Worm (Caenorhabditis elegans): ENCODE measurements around the gene Y47D3A.31.
"Not testable (repeated sequence)": the region's sequence is repeated elsewhere in the genome, so short reads cannot be mapped to it uniquely, and the experiment has no call there.

The Y47D3A.31 gene

DNA sequence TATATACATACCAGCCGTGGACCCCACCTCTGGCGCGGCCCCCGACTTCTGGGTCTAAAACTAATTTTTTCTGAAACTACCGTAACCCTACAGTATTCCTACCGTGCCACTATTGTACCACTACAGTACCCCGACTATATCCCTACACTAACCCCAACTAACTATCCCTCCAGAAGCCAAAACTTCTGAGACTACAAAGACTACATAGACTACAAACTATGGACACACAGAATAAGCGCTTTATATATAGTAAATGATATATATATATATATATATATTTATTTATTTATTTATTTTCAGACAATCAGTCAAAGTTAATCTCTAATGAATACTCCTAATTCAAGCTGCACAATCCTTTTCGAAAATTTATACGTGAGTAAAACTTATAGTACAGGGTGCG lies 25.5 kb downstream of the Y47D3A.31 start, which contains the start of gene pha-1:
Gene pha-1, plus strand, starts transcription at position 301 of the 400 bp plus-strand sequence.
- TF ChIP-seq ceh-16, nhr-25, alr-1 (tag; optimal IDR thresholded peaks at IDR 0.05): not testable (repeated sequence)

DNA sequence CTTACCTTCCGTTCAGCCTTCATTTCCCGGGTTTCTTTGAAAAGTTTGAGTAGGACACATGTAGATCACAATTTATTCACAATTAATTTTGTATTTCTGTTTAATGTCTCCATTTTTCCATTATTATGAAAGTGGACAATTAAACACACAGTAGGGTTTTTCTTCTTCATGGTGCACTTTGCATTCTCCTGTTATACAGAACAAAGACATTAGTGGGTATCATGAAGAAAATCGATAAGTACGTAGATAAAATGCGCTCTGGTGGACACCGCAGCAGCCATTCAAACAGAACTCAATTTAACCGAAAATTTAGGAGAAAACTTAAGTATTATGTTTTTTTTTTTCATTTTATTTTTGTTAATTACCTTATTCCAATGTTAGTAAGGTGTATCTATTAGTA lies 27.6 kb downstream of the Y47D3A.31 start:
- TF ChIP-seq sem-4 (tag; optimal IDR thresholded peaks at IDR 0.05) (no peak), C34F6.9 (tag; optimal IDR thresholded peaks at IDR 0.05) (peak; percentile 1), sma-3 (GFP tag; optimal IDR thresholded peaks at IDR 0.05) (no peak), unc-55 (GFP tag; optimal IDR thresholded peaks at IDR 0.05) (peak; percentile 29), lsy-2 (tag; optimal IDR thresholded peaks at IDR 0.05) (no peak)

DNA sequence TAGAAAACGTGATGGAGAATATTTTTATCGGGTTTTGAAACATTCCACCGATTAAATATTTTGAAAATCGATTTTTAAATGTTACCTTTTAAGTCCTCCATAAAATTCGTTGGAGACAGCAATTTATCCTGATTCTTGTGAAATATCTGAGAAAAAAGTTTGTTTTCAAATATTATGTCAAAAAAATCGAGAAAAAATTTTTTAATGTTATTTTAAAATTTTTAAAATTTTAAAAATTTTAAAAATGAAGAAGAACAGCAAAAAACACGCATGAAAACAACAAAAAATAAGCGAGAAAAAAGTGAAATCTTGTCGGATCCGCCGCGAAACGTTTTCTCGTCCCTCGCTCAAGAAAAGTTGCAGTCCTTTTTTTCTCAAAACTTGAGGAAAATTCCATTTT lies 29.5 kb downstream of the Y47D3A.31 start, which contains the start of gene Y48A6C.8:
Gene Y48A6C.8, minus strand, starts transcription at position 101 of the 400 bp plus-strand sequence.
- TF ChIP-seq sem-4 (tag; optimal IDR thresholded peaks at IDR 0.05): no peak
- TF ChIP-seq ceh-82 (tag; optimal IDR thresholded peaks at IDR 0.05): no peak
- no peak for TF ChIP-seq alr-1 (tag; optimal IDR thresholded peaks at IDR 0.05)
- no peak for TF ChIP-seq zag-1 (tag; optimal IDR thresholded peaks at IDR 0.05)
- TF ChIP-seq ZK546.5 (tag; optimal IDR thresholded peaks at IDR 0.05): no peak
- TF ChIP-seq nhr-10 (tag; optimal IDR thresholded peaks at IDR 0.05): no peak

DNA sequence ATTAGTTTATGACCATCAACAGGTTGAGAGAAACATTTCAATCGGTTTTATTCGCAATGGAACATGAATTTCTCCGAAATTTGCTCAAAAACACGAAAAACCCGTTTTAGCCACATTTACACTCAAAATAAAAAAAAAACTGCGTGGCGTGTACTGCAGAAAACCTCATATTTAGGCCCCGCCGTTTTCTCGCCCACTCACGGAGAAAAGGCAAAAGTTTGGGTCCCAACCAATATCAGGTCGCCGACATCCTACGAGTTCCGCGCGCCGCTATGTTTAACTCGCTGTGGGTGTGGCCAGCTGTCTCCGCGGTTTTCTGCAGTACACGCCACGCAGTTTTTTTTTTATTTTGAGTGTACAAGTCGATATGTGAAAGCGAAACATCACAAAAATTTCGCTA lies 33.2 kb downstream of the Y47D3A.31 start:
- TF ChIP-seq mab-5 (tag; optimal IDR thresholded peaks at IDR 0.05) (no peak), fos-1 (tag; optimal IDR thresholded peaks at IDR 0.05) (no peak), peb-1 (tag; optimal IDR thresholded peaks at IDR 0.05) (no peak), lin-39 (tag; optimal IDR thresholded peaks at IDR 0.05) (no peak), snpc-4 (tag; optimal IDR thresholded peaks at IDR 0.05) (peak; percentile 75), C34F6.9 (tag; optimal IDR thresholded peaks at IDR 0.05) (no peak), nhr-129 (tag; optimal IDR thresholded peaks at IDR 0.05) (no peak), ztf-4 (tag; optimal IDR thresholded peaks at IDR 0.05) (no peak)

DNA sequence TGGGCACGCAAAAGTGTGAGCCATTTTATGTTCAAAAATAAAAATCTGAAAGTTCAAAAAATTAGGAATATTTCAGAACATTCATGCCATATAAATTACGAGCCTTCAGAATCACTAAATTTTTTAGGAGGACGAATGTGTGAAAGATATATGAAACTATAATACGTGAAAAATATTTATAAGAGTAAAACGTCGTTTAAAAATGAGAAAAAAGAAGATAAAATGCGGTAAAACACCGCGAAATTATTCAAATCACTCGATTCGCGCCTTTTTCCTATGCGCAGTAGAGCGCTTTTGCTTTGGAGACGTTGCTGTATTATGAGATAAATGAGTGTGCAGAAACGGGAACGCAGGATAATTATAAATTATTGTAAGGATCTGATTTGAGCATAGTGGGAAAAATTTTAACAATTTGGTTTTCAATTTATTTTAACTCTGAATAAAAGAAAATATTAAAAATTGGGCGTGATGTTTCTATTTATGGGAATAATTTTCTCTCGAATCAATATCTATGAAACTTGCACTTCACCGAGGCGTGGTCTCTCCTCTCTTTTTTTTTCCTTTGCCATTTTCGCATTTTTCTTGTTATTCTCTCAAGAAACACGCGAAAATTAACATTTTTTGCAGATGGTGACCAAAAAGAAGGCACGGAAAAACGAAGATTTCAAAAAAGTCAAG lies 37.7 kb downstream of the Y47D3A.31 start, which contains the start of the genes sup-35 and Y48A6C.4:
Gene sup-35, minus strand, starts transcription at position 51 of the 678 bp plus-strand sequence.
Gene Y48A6C.4, plus strand, starts transcription at position 628 of the 678 bp plus-strand sequence.
- TF ChIP-seq ztf-4 (tag; optimal IDR thresholded peaks at IDR 0.05) (peak; percentile 49), nhr-25 (tag; optimal IDR thresholded peaks at IDR 0.05) (peak; percentile 64), snpc-4 (tag; optimal IDR thresholded peaks at IDR 0.05) (peak; percentile 77), ceh-16 (tag; optimal IDR thresholded peaks at IDR 0.05) (no peak), R02D3.7 (tag; optimal IDR thresholded peaks at IDR 0.05) (no peak), crh-2 (tag; optimal IDR thresholded peaks at IDR 0.05) (peak; percentile 85), sem-4 (tag; optimal IDR thresholded peaks at IDR 0.05) (peak; percentile 30), nhr-237 (tag; optimal IDR thresholded peaks at IDR 0.05) (no peak), ztf-1 (GFP tag; conservative IDR thresholded peaks at IDR 0.05) (no peak), fos-1 (tag; optimal IDR thresholded peaks at IDR 0.05) (peak; percentile 34), nhr-6 (tag; optimal IDR thresholded peaks at IDR 0.05) (peak; percentile 64), gmeb-1 (tag; optimal IDR thresholded peaks at IDR 0.05) (peak; percentile 93), nhr-12 (tag; optimal IDR thresholded peaks at IDR 0.05) (no peak), lin-13 (GFP tag; optimal IDR thresholded peaks at IDR 0.05) (peak; percentile 91), sma-9 (GFP tag; optimal IDR thresholded peaks at IDR 0.05) (peak; percentile 77), sma-9 (tag; optimal IDR thresholded peaks at IDR 0.05) (no peak), unc-55 (GFP tag; optimal IDR thresholded peaks at IDR 0.05) (peak; percentile 91), ZK546.5 (tag; optimal IDR thresholded peaks at IDR 0.05) (no peak), C34F6.9 (tag; optimal IDR thresholded peaks at IDR 0.05) (peak; percentile 91), mab-5 (tag; optimal IDR thresholded peaks at IDR 0.05) (no peak), Y55F3AM.14 (GFP tag; optimal IDR thresholded peaks at IDR 0.05) (no peak), blmp-1 (tag; optimal IDR thresholded peaks at IDR 0.05; ENCODE audit: insufficient read depth) (peak; percentile 8), mdl-1 (tag; optimal IDR thresholded peaks at IDR 0.05) (peak in 1 of 2 experiments; percentile 3), nhr-11 (tag; optimal IDR thresholded peaks at IDR 0.05) (no peak), lsy-2 (tag; optimal IDR thresholded peaks at IDR 0.05) (peak; percentile 57 to 90), sma-3 (GFP tag; optimal IDR thresholded peaks at IDR 0.05) (peak; percentile 96), F13H6.1 (tag; optimal IDR thresholded peaks at IDR 0.05) (peak; percentile 73), nhr-23 (tag; optimal IDR thresholded peaks at IDR 0.05) (no peak), skn-1 (tag; optimal IDR thresholded peaks at IDR 0.05) (no peak), nhr-21 (tag; optimal IDR thresholded peaks at IDR 0.05) (peak; percentile 61), nhr-129 (tag; optimal IDR thresholded peaks at IDR 0.05) (peak; percentile 76), zag-1 (tag; optimal IDR thresholded peaks at IDR 0.05) (no peak)
